Fruit fly (Drosophila melanogaster) whole organism, embryonic: ENCODE measurements around the gene mRpL40.
A peak's percentile ranks its signal among the peaks of the same experiment; 100 is the strongest.

Experiments used
- Abd-B ChIP-seq: fragments of 200-800 bp; sonication (Bioruptor generic); optimal IDR thresholded peaks from 2 replicates; lab custom pipeline; 2018; ENCODE audit warnings: missing biosample characterization, mild to moderate bottlenecking, missing genetic modification characterization, moderate library complexity
- Asciz ChIP-seq: fragments of 200-800 bp; sonication (Bioruptor generic); optimal IDR thresholded peaks from 2 replicates; lab custom pipeline; 2017; ENCODE audit warnings: missing biosample characterization, mild to moderate bottlenecking, missing genetic modification characterization, missing genetic modification reagents
- CG10267 ChIP-seq: fragments of 200-800 bp; sonication (Bioruptor generic); optimal IDR thresholded peaks from 2 replicates; lab custom pipeline; 2018; ENCODE audit warnings: missing biosample characterization, mild to moderate bottlenecking, missing genetic modification characterization, moderate library complexity
- CG10321 ChIP-seq: fragments of 200-800 bp; sonication (Bioruptor generic); IDR thresholded peaks from 2 replicates; pipeline ENCODE4 v1.3.6; 2022; ENCODE audit warnings: missing biosample characterization, missing genetic modification characterization
- CG12071 ChIP-seq: fragments of 200-800 bp; sonication (Bioruptor generic); optimal IDR thresholded peaks from 3 replicates; lab custom pipeline; 2018; ENCODE audit warnings: missing biosample characterization, mild to moderate bottlenecking, missing genetic modification characterization
- CG12104 ChIP-seq: fragments of 200-800 bp; sonication (Bioruptor generic); optimal IDR thresholded peaks from 3 replicates; lab custom pipeline; 2016; ENCODE audit warnings: missing biosample characterization, missing genetic modification characterization
- CG12744 ChIP-seq: fragments of 200-800 bp; sonication (Bioruptor generic); optimal IDR thresholded peaks from 2 replicates; lab custom pipeline; 2016; ENCODE audit warnings: missing biosample characterization, missing genetic modification characterization
- CG14441 ChIP-seq: fragments of 200-800 bp; sonication (Bioruptor generic); IDR thresholded peaks from 2 replicates; pipeline ENCODE4 v1.3.6; 2022; ENCODE audit warnings: missing biosample characterization, missing genetic modification characterization
- CG14965 ChIP-seq: fragments of 200-800 bp; sonication (Bioruptor generic); optimal IDR thresholded peaks from 2 replicates; lab custom pipeline; 2016; ENCODE audit warnings: missing biosample characterization, missing genetic modification characterization, borderline replicate concordance
- CG1603 ChIP-seq: fragments of 200-800 bp; sonication (Bioruptor generic); optimal IDR thresholded peaks from 2 replicates; lab custom pipeline; 2019; ENCODE audit warnings: missing biosample characterization, mild to moderate bottlenecking, missing genetic modification characterization, moderate library complexity
- CG17912 ChIP-seq: fragments of 200-800 bp; sonication (Bioruptor generic); optimal IDR thresholded peaks from 2 replicates; lab custom pipeline; 2018; ENCODE audit warnings: missing biosample characterization, mild to moderate bottlenecking, missing genetic modification characterization
- CG18262 ChIP-seq: fragments of 200-800 bp; optimal IDR thresholded peaks from 3 replicates; lab custom pipeline; 2019; ENCODE audit warnings: missing biosample characterization, mild to moderate bottlenecking, missing genetic modification characterization, moderate library complexity
- CG2116 ChIP-seq: fragments of 200-800 bp; sonication (Bioruptor generic); optimal IDR thresholded peaks from 3 replicates; lab custom pipeline; 2018; ENCODE audit warnings: missing biosample characterization, mild to moderate bottlenecking, missing genetic modification characterization
- CG2202 ChIP-seq: fragments of 200-800 bp; sonication (Bioruptor generic); optimal IDR thresholded peaks from 2 replicates; lab custom pipeline; 2018; ENCODE audit warnings: missing biosample characterization, mild to moderate bottlenecking, missing genetic modification characterization
- CG3065 ChIP-seq: fragments of 200-800 bp; sonication (Bioruptor generic); optimal IDR thresholded peaks from 2 replicates; lab custom pipeline; 2016; ENCODE audit warnings: missing biosample characterization, missing genetic modification characterization
- CG34376 ChIP-seq: fragments of 200-800 bp; sonication (Bioruptor generic); optimal IDR thresholded peaks from 2 replicates; lab custom pipeline; 2018; ENCODE audit warnings: missing biosample characterization, mild to moderate bottlenecking, missing genetic modification characterization
- CG6175 ChIP-seq: fragments of 200-800 bp; sonication (Bioruptor generic); IDR thresholded peaks from 3 replicates; pipeline ENCODE4 v1.3.6; 2022; ENCODE audit warnings: missing biosample characterization, missing genetic modification characterization
- CG7963 ChIP-seq: fragments of 200-800 bp; sonication (Bioruptor generic); IDR thresholded peaks from 3 replicates; pipeline ENCODE4 v1.3.6; 2022; ENCODE audit warnings: missing biosample characterization, missing genetic modification characterization; ENCODE audit not compliant: partially characterized antibody
- CG9932 ChIP-seq: fragments of 200-800 bp; sonication (Bioruptor generic); IDR thresholded peaks from 2 replicates; pipeline ENCODE4 v1.3.6; 2022; ENCODE audit warnings: missing biosample characterization, missing genetic modification characterization
- D19A ChIP-seq: fragments of 200-800 bp; optimal IDR thresholded peaks from 3 replicates; lab custom pipeline; 2019; ENCODE audit warnings: missing biosample characterization, mild to moderate bottlenecking, missing genetic modification characterization, moderate library complexity
- Doc2 ChIP-seq: fragments of 200-800 bp; sonication (Bioruptor generic); IDR thresholded peaks from 2 replicates; pipeline ENCODE4 v1.3.6; 2022; ENCODE audit warnings: missing biosample characterization, missing genetic modification characterization
- Dp ChIP-seq: fragments of 200-800 bp; sonication (Bioruptor generic); optimal IDR thresholded peaks from 2 replicates; lab custom pipeline; 2018; ENCODE audit warnings: missing biosample characterization, mild to moderate bottlenecking, missing genetic modification characterization, moderate library complexity
- E2f2 ChIP-seq: fragments of 200-800 bp; sonication (Bioruptor generic); IDR thresholded peaks from 2 replicates; pipeline ENCODE4 v1.3.6; 2022; ENCODE audit warnings: missing biosample characterization, missing genetic modification characterization
- Elba2 ChIP-seq: fragments of 200-800 bp; sonication (Bioruptor generic); optimal IDR thresholded peaks from 3 replicates; lab custom pipeline; 2016; ENCODE audit warnings: missing biosample characterization, missing genetic modification characterization
- Fer1 ChIP-seq: fragments of 200-800 bp; sonication (Bioruptor generic); optimal IDR thresholded peaks from 2 replicates; lab custom pipeline; 2017; ENCODE audit warnings: missing biosample characterization, mild to moderate bottlenecking, missing genetic modification characterization
- Hmx ChIP-seq: fragments of 200-800 bp; sonication (Bioruptor generic); optimal IDR thresholded peaks from 2 replicates; lab custom pipeline; 2016; ENCODE audit warnings: missing biosample characterization, missing genetic modification characterization
- Hsf ChIP-seq: fragments of 200-800 bp; sonication (Bioruptor generic); optimal IDR thresholded peaks from 3 replicates; lab custom pipeline; 2016; ENCODE audit warnings: missing biosample characterization, missing genetic modification characterization
- Lhr ChIP-seq: fragments of 200-800 bp; sonication (Bioruptor generic); optimal IDR thresholded peaks from 3 replicates; lab custom pipeline; 2017; ENCODE audit warnings: mild to moderate bottlenecking, missing biosample characterization, missing genetic modification reagents, missing genetic modification characterization
- MESR4 ChIP-seq: fragments of 200-800 bp; sonication (Bioruptor generic); optimal IDR thresholded peaks from 2 replicates; lab custom pipeline; 2018; ENCODE audit warnings: missing biosample characterization, mild to moderate bottlenecking, missing genetic modification characterization, moderate library complexity
- Oli ChIP-seq: fragments of 200-800 bp; sonication (Bioruptor generic); optimal IDR thresholded peaks from 2 replicates; lab custom pipeline; 2018; ENCODE audit warnings: missing biosample characterization, mild to moderate bottlenecking, missing genetic modification characterization, moderate library complexity
- Poxn ChIP-seq: fragments of 200-800 bp; sonication (Bioruptor generic); IDR thresholded peaks from 2 replicates; pipeline ENCODE4 v1.3.6; 2022; ENCODE audit warnings: missing biosample characterization, missing genetic modification characterization
- Sin3A ChIP-seq: fragments of >200 bp; optimal IDR thresholded peaks from 2 replicates; lab custom pipeline; 2018
- Sox102F ChIP-seq: fragments of 200-800 bp; sonication (Bioruptor generic); optimal IDR thresholded peaks from 2 replicates; lab custom pipeline; 2018; ENCODE audit warnings: missing biosample characterization, mild to moderate bottlenecking, missing genetic modification characterization, moderate library complexity
- Sry-δ ChIP-seq: fragments of 200-800 bp; sonication (Bioruptor generic); optimal IDR thresholded peaks from 2 replicates; lab custom pipeline; 2016; ENCODE audit warnings: missing biosample characterization, missing genetic modification characterization
- ase ChIP-seq: fragments of 200-800 bp; sonication (Bioruptor generic); IDR thresholded peaks from 3 replicates; pipeline ENCODE4 v1.3.6; 2022; ENCODE audit warnings: missing biosample characterization, missing genetic modification characterization
- ash1 ChIP-seq: fragments of 200-800 bp; sonication (Bioruptor generic); optimal IDR thresholded peaks from 2 replicates; lab custom pipeline; 2018; ENCODE audit warnings: missing biosample characterization, mild to moderate bottlenecking, missing genetic modification characterization
- br ChIP-seq: fragments of >200 bp; optimal IDR thresholded peaks from 2 replicates; lab custom pipeline; 2017
- btn ChIP-seq: fragments of 200-800 bp; sonication (Bioruptor generic); optimal IDR thresholded peaks from 2 replicates; lab custom pipeline; 2016; ENCODE audit warnings: missing biosample characterization, missing genetic modification characterization
- croc ChIP-seq: fragments of 200-800 bp; sonication (Bioruptor generic); conservative IDR thresholded peaks from 3 replicates; pipeline ENCODE4 v1.3.6; 2022; ENCODE audit warnings: missing biosample characterization, missing genetic modification characterization
- dm ChIP-seq: fragments of 200-800 bp; sonication (Bioruptor generic); optimal IDR thresholded peaks from 3 replicates; lab custom pipeline; 2016; ENCODE audit warnings: missing biosample characterization, missing genetic modification characterization
- esg ChIP-seq: fragments of 200-800 bp; sonication (Bioruptor generic); conservative IDR thresholded peaks from 2 replicates; pipeline ENCODE4 v1.3.6; 2022; ENCODE audit warnings: missing biosample characterization, missing genetic modification characterization
- h ChIP-seq: fragments of >200 bp; optimal IDR thresholded peaks from 2 replicates; lab custom pipeline; 2017
- hth ChIP-seq: fragments of >200 bp; optimal IDR thresholded peaks from 2 replicates; lab custom pipeline; 2017; ENCODE audit warnings: inconsistent platforms
- org-1 ChIP-seq: fragments of 200-800 bp; sonication (Bioruptor generic); optimal IDR thresholded peaks from 2 replicates; lab custom pipeline; 2017; ENCODE audit warnings: missing biosample characterization, missing genetic modification characterization
- run ChIP-seq: fragments of 200-800 bp; sonication (Bioruptor generic); optimal IDR thresholded peaks from 3 replicates; lab custom pipeline; 2018; ENCODE audit warnings: missing biosample characterization, mild to moderate bottlenecking, missing genetic modification characterization
- sc ChIP-seq, 3 experiments: fragments of >200 bp in 2 of 3; fragments of 200-800 bp in 1 of 3; sonication (Bioruptor generic) in 1 of 3; optimal IDR thresholded peaks; 2 replicates in 2 of 3; 3 replicates in 1 of 3; lab custom pipeline; 2017; ENCODE audit warnings: mild to moderate bottlenecking in 1 of 3, missing biosample characterization in 1 of 3, missing genetic modification characterization in 1 of 3, missing genetic modification reagents in 1 of 3
- tll ChIP-seq, 2 experiments: fragments of 200-800 bp in 1 of 2; fragments of >200 bp in 1 of 2; sonication (Bioruptor generic) in 1 of 2; optimal IDR thresholded peaks; 2 replicates each; lab custom pipeline; 2017 to 2019; ENCODE audit warnings: missing biosample characterization in 2 of 2, missing genetic modification characterization in 2 of 2, mild to moderate bottlenecking in 1 of 2, moderate library complexity in 1 of 2
- toy ChIP-seq: fragments of 200-800 bp; sonication (Bioruptor generic); IDR thresholded peaks from 2 replicates; pipeline ENCODE4 v1.3.6; 2022; ENCODE audit warnings: missing biosample characterization, missing genetic modification characterization
- tx ChIP-seq: fragments of 200-800 bp; sonication (Bioruptor generic); optimal IDR thresholded peaks from 2 replicates; lab custom pipeline; 2016; ENCODE audit warnings: missing biosample characterization, missing genetic modification characterization
- wek ChIP-seq: fragments of 200-800 bp; sonication (Bioruptor generic); optimal IDR thresholded peaks from 3 replicates; lab custom pipeline; 2018; ENCODE audit warnings: missing biosample characterization, mild to moderate bottlenecking, missing genetic modification characterization, moderate library complexity
- wor ChIP-seq: fragments of 200-800 bp; sonication (Bioruptor generic); IDR thresholded peaks from 2 replicates; pipeline ENCODE4 v1.3.6; 2022; ENCODE audit warnings: missing biosample characterization, missing genetic modification characterization

mRpL40 gene

DNA sequence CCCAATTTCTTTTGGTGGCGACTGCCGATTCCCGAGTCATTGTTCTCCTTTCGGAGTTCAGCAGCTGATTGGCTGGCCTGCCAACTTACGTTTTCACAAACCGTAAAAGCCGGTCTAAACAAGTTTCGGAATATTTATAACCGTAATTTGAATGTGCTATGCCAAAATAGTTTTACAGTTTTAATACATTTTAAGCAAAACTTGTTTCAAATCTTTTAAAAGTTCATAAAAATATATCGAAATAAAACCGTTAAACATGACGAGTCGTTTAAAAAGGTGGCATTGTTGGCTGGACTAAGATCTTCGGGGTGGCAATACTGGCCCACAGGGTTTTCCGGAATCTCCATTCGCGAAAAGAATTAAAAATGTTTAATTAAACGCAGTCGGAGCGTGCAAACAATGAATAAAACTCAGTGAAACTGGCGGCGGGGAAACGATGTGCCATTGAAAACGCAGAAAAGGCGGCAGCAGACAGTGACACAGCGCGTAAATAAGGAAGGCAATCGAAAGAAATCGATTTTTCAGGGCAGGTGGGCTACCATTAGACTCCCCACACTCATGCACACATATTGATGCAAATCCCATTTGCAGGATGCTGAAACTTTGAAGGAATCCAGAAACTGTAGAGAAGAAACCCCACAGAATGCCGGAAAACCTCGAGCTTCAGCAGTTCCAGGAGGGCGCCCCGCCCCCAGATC is 28.0 kb downstream of the mRpL40 start, which contains the start of the genes Exd2 and CG5281 (continued):
- peak; percentile 53 for TF ChIP-seq Abd-B (GFP tag; lab: Kevin White, UChicago)
- TF ChIP-seq wek (GFP tag; lab: Kevin White, UChicago) = peak; percentile 13
- TF ChIP-seq Fer1 (GFP tag; lab: Kevin White, UChicago) = peak; percentile 63
- TF ChIP-seq CG17912 (GFP tag; lab: Kevin White, UChicago) = peak; percentile 61
- peak in 1 of 2 experiments; percentile 4 for TF ChIP-seq tll (GFP tag; optimal IDR thresholded peaks at IDR 0.05; lab: Kevin White, UChicago)
- TF ChIP-seq Sox102F (GFP tag; lab: Kevin White, UChicago) = peak; percentile 70
- TF ChIP-seq Doc2 (GFP tag; lab: Robert Waterston, UW) = no peak
- no peak for TF ChIP-seq Asciz (GFP tag; lab: Kevin White, UChicago)
- TF ChIP-seq CG2202 = peak; percentile 19
- TF ChIP-seq CG2116 (GFP tag; lab: Kevin White, UChicago) = peak; percentile 87
- no peak for TF ChIP-seq toy (GFP tag; lab: Robert Waterston, UW)
- TF ChIP-seq dm = peak; percentile 60
- TF ChIP-seq Poxn (GFP tag; lab: Robert Waterston, UW) = no peak
- TF ChIP-seq CG9932 = peak; percentile 56
- TF ChIP-seq Lhr (GFP tag; lab: Kevin White, UChicago) = peak; percentile 64
- TF ChIP-seq CG10267 (tag; lab: Kevin White, UChicago) = peak; percentile 64
- peak; percentile 62 for TF ChIP-seq tx (GFP tag; lab: Kevin White, UChicago)
- TF ChIP-seq CG6175 = no peak
- no peak for TF ChIP-seq CG3065
- TF ChIP-seq MESR4 (GFP tag; lab: Kevin White, UChicago) = peak; percentile 43
- no peak for TF ChIP-seq esg (GFP tag; lab: Robert Waterston, UW)
- TF ChIP-seq CG12744 (GFP tag; lab: Kevin White, UChicago) = peak; percentile 20
- TF ChIP-seq D19A (tag; lab: Kevin White, UChicago) = no peak
- TF ChIP-seq CG18262 = no peak
- peak; percentile 26 for TF ChIP-seq CG12071 (GFP tag; lab: Kevin White, UChicago)
- TF ChIP-seq sc (optimal IDR thresholded peaks at IDR 0.05; lab: Kevin White, UChicago) = no peak
- TF ChIP-seq sc (GFP tag; optimal IDR thresholded peaks at IDR 0.05; lab: Kevin White, UChicago) = no peak
- peak; percentile 54 for TF ChIP-seq E2f2 (GFP tag; lab: Robert Waterston, UW)
- peak; percentile 65 for TF ChIP-seq Sry-δ
- TF ChIP-seq h (lab: Kevin White, UChicago) = no peak
- no peak for TF ChIP-seq CG10321 (GFP tag; lab: Robert Waterston, UW)
- TF ChIP-seq Hsf (GFP tag; lab: Kevin White, UChicago) = peak; percentile 67
- TF ChIP-seq Hmx (GFP tag; lab: Kevin White, UChicago) = no peak
- peak; percentile 48 for TF ChIP-seq Oli (tag; lab: Kevin White, UChicago)
- no peak for TF ChIP-seq CG7963 (GFP tag; lab: Robert Waterston, UW)
- TF ChIP-seq org-1 (GFP tag; lab: Kevin White, UChicago) = no peak
- peak; percentile 68 for TF ChIP-seq CG1603 (tag; lab: Kevin White, UChicago)
- no peak for TF ChIP-seq wor
- TF ChIP-seq CG14441 (GFP tag; lab: Robert Waterston, UW) = no peak
- no peak for TF ChIP-seq br
- TF ChIP-seq Dp (GFP tag; lab: Kevin White, UChicago) = peak; percentile 29
- no peak for TF ChIP-seq CG12104 (GFP tag; lab: Kevin White, UChicago)
- TF ChIP-seq btn = peak; percentile 12
- TF ChIP-seq croc (GFP tag; lab: Robert Waterston, UW) = no peak
- TF ChIP-seq Sin3A (lab: Kevin White, UChicago) = peak; percentile 86
- peak; percentile 24 for TF ChIP-seq CG34376
- no peak for TF ChIP-seq ase
- no peak for TF ChIP-seq CG14965 (GFP tag; lab: Kevin White, UChicago)
- TF ChIP-seq ash1 = no peak
- TF ChIP-seq hth = no peak
- TF ChIP-seq Elba2 (GFP tag; lab: Kevin White, UChicago) = peak; percentile 20
- no peak for TF ChIP-seq run (tag; lab: Kevin White, UChicago)
